Fruit fly (Drosophila melanogaster) whole organism, embryonic: ENCODE measurements around the gene CG14427.

Source experiments
- BtbVII ChIP-seq: fragments of 200-800 bp; sonication (Bioruptor generic); optimal IDR thresholded peaks from 3 replicates; lab custom pipeline; 2017; ENCODE audit warnings: missing biosample characterization, mild to moderate bottlenecking, missing genetic modification characterization
- CG10366 ChIP-seq: fragments of 200-800 bp; sonication (Bioruptor generic); IDR thresholded peaks from 2 replicates; pipeline ENCODE4 v1.3.6; 2022; ENCODE audit warnings: missing biosample characterization, missing genetic modification characterization
- CG11085 ChIP-seq: fragments of 200-800 bp; sonication (Bioruptor generic); IDR thresholded peaks from 2 replicates; pipeline ENCODE4 v1.3.6; 2022; ENCODE audit warnings: missing biosample characterization, missing genetic modification characterization
- CG1233 ChIP-seq: fragments of 200-800 bp; sonication (Bioruptor generic); optimal IDR thresholded peaks from 4 replicates; lab custom pipeline; 2018; ENCODE audit warnings: missing biosample characterization, mild to moderate bottlenecking, missing genetic modification characterization
- CG14710 ChIP-seq: fragments of 200-800 bp; sonication (Bioruptor generic); optimal IDR thresholded peaks from 3 replicates; lab custom pipeline; 2019; ENCODE audit warnings: missing biosample characterization, mild to moderate bottlenecking, missing genetic modification characterization, moderate library complexity
- CG14965 ChIP-seq: fragments of 200-800 bp; sonication (Bioruptor generic); optimal IDR thresholded peaks from 2 replicates; lab custom pipeline; 2016; ENCODE audit warnings: missing biosample characterization, missing genetic modification characterization, borderline replicate concordance
- CG15514 ChIP-seq: fragments of 200-800 bp; sonication (Bioruptor generic); optimal IDR thresholded peaks from 3 replicates; lab custom pipeline; 2017; ENCODE audit warnings: missing biosample characterization, missing genetic modification characterization, mild to moderate bottlenecking, moderate library complexity, missing genetic modification reagents
- CG16815 ChIP-seq: fragments of 200-800 bp; sonication (Bioruptor generic); optimal IDR thresholded peaks from 3 replicates; lab custom pipeline; 2017; ENCODE audit warnings: missing biosample characterization, mild to moderate bottlenecking, missing genetic modification characterization
- CG17186 ChIP-seq: fragments of 200-800 bp; sonication (Bioruptor generic); optimal IDR thresholded peaks from 3 replicates; lab custom pipeline; 2017; ENCODE audit warnings: missing biosample characterization, missing genetic modification reagents, missing genetic modification characterization
- CG17568 ChIP-seq: fragments of 200-800 bp; sonication (Bioruptor generic); optimal IDR thresholded peaks from 2 replicates; lab custom pipeline; 2018; ENCODE audit warnings: missing biosample characterization, mild to moderate bottlenecking, missing genetic modification characterization, moderate library complexity
- CG17829 ChIP-seq: fragments of 200-800 bp; optimal IDR thresholded peaks from 2 replicates; lab custom pipeline; 2019; ENCODE audit warnings: missing biosample characterization, mild to moderate bottlenecking, missing genetic modification characterization, moderate library complexity
- CG18619 ChIP-seq: fragments of 200-800 bp; sonication (Bioruptor generic); optimal IDR thresholded peaks from 3 replicates; lab custom pipeline; 2017; ENCODE audit warnings: missing biosample characterization, mild to moderate bottlenecking, missing genetic modification characterization
- CG2120 ChIP-seq: fragments of 200-800 bp; sonication (Bioruptor generic); optimal IDR thresholded peaks from 3 replicates; lab custom pipeline; 2016; ENCODE audit warnings: missing biosample characterization, missing genetic modification characterization
- CG3407 ChIP-seq: fragments of 200-800 bp; sonication (Bioruptor generic); optimal IDR thresholded peaks from 2 replicates; lab custom pipeline; 2018; ENCODE audit warnings: missing biosample characterization, mild to moderate bottlenecking, missing genetic modification characterization
- CG42726 ChIP-seq: fragments of 200-800 bp; sonication (Bioruptor generic); IDR thresholded peaks from 2 replicates; pipeline ENCODE4 v1.3.6; 2022; ENCODE audit warnings: missing biosample characterization, missing genetic modification characterization; ENCODE audit not compliant: partially characterized antibody
- CG4328 ChIP-seq: fragments of 200-800 bp; sonication (Bioruptor generic); optimal IDR thresholded peaks from 3 replicates; lab custom pipeline; 2017; ENCODE audit warnings: missing biosample characterization, missing genetic modification reagents, missing genetic modification characterization
- CG4404 ChIP-seq: fragments of 200-800 bp; sonication (Bioruptor generic); IDR thresholded peaks from 2 replicates; pipeline ENCODE4 v1.3.6; 2022; ENCODE audit warnings: missing biosample characterization, missing genetic modification characterization
- CG6175 ChIP-seq: fragments of 200-800 bp; sonication (Bioruptor generic); IDR thresholded peaks from 3 replicates; pipeline ENCODE4 v1.3.6; 2022; ENCODE audit warnings: missing biosample characterization, missing genetic modification characterization
- CG7839 ChIP-seq: fragments of 200-800 bp; sonication (Bioruptor generic); optimal IDR thresholded peaks from 3 replicates; lab custom pipeline; 2018; ENCODE audit warnings: missing biosample characterization, mild to moderate bottlenecking, missing genetic modification characterization, moderate library complexity
- CG8290 ChIP-seq, 3 experiments: fragments of 200-800 bp; sonication (Bioruptor generic); optimal IDR thresholded peaks; 2 replicates each; lab custom pipeline; 2016 to 2019; ENCODE audit warnings: missing biosample characterization in 3 of 3, missing genetic modification characterization in 3 of 3, mild to moderate bottlenecking in 2 of 3, moderate library complexity in 1 of 3
- CG8944 ChIP-seq: fragments of 200-800 bp; sonication (Bioruptor generic); optimal IDR thresholded peaks from 3 replicates; lab custom pipeline; 2016; ENCODE audit warnings: missing biosample characterization, missing genetic modification characterization
- CG9437 ChIP-seq: fragments of 200-800 bp; sonication (Bioruptor generic); optimal IDR thresholded peaks from 2 replicates; lab custom pipeline; 2018; ENCODE audit warnings: missing biosample characterization, mild to moderate bottlenecking, missing genetic modification characterization
- CG9797 ChIP-seq: fragments of 200-800 bp; sonication (Bioruptor generic); optimal IDR thresholded peaks from 3 replicates; lab custom pipeline; 2018; ENCODE audit warnings: missing biosample characterization, mild to moderate bottlenecking, missing genetic modification characterization
- CG9817 ChIP-seq: fragments of 200-800 bp; sonication (Bioruptor generic); optimal IDR thresholded peaks from 2 replicates; lab custom pipeline; 2018; ENCODE audit warnings: missing biosample characterization, mild to moderate bottlenecking, missing genetic modification characterization, moderate library complexity
- Chrac-16 ChIP-seq: fragments of 200-800 bp; sonication (Bioruptor generic); optimal IDR thresholded peaks from 3 replicates; lab custom pipeline; 2016; ENCODE audit warnings: missing biosample characterization, missing genetic modification characterization
- CrebB ChIP-seq: fragments of 200-800 bp; sonication (Bioruptor generic); optimal IDR thresholded peaks from 3 replicates; lab custom pipeline; 2018; ENCODE audit warnings: missing biosample characterization, mild to moderate bottlenecking, missing genetic modification characterization
- HHEX ChIP-seq: fragments of 200-800 bp; sonication (Bioruptor generic); optimal IDR thresholded peaks from 3 replicates; lab custom pipeline; 2017; ENCODE audit warnings: missing biosample characterization, mild to moderate bottlenecking, missing genetic modification characterization, missing genetic modification reagents
- HmgD ChIP-seq: fragments of 200-800 bp; sonication (Bioruptor generic); optimal IDR thresholded peaks from 3 replicates; lab custom pipeline; 2016; ENCODE audit warnings: missing biosample characterization, missing genetic modification characterization
- Vsx1 ChIP-seq: fragments of 200-800 bp; sonication (Bioruptor generic); optimal IDR thresholded peaks from 2 replicates; lab custom pipeline; 2017; ENCODE audit warnings: missing biosample characterization, mild to moderate bottlenecking, missing genetic modification characterization, missing genetic modification reagents
- bsh ChIP-seq, 2 experiments: fragments of 200-800 bp; sonication (Bioruptor generic); optimal IDR thresholded peaks; 2 replicates each; lab custom pipeline; 2017 to 2018; ENCODE audit warnings: mild to moderate bottlenecking in 2 of 2, missing biosample characterization in 2 of 2, missing genetic modification characterization in 2 of 2, moderate library complexity in 1 of 2
- btn ChIP-seq: fragments of 200-800 bp; sonication (Bioruptor generic); optimal IDR thresholded peaks from 2 replicates; lab custom pipeline; 2016; ENCODE audit warnings: missing biosample characterization, missing genetic modification characterization
- croc ChIP-seq: fragments of 200-800 bp; sonication (Bioruptor generic); conservative IDR thresholded peaks from 3 replicates; pipeline ENCODE4 v1.3.6; 2022; ENCODE audit warnings: missing biosample characterization, missing genetic modification characterization
- crol ChIP-seq: fragments of 200-800 bp; sonication (Bioruptor generic); IDR thresholded peaks from 2 replicates; pipeline ENCODE4 v1.3.6; 2022; ENCODE audit warnings: missing biosample characterization, missing genetic modification characterization
- dmrt11E ChIP-seq: fragments of 200-800 bp; sonication (Bioruptor generic); optimal IDR thresholded peaks from 3 replicates; lab custom pipeline; 2018; ENCODE audit warnings: missing biosample characterization, mild to moderate bottlenecking, missing genetic modification characterization, moderate library complexity
- dpn ChIP-seq, 2 experiments: fragments of 200-800 bp; sonication (Bioruptor generic); optimal IDR thresholded peaks; 3 replicates each; lab custom pipeline; 2016; ENCODE audit warnings: missing biosample characterization in 2 of 2, missing genetic modification characterization in 2 of 2
- dysf ChIP-seq: fragments of 200-800 bp; sonication (Bioruptor generic); IDR thresholded peaks from 3 replicates; pipeline ENCODE4 v1.3.6; 2022; ENCODE audit warnings: missing biosample characterization, missing genetic modification characterization
- fd96Cb ChIP-seq: fragments of 200-800 bp; sonication (Bioruptor generic); optimal IDR thresholded peaks from 2 replicates; lab custom pipeline; 2018; ENCODE audit warnings: missing biosample characterization, mild to moderate bottlenecking, missing genetic modification characterization, moderate library complexity
- fru ChIP-seq: fragments of >200 bp; optimal IDR thresholded peaks from 2 replicates; lab custom pipeline; 2017
- ftz-f1 ChIP-seq: fragments of 200-800 bp; sonication (Bioruptor generic); optimal IDR thresholded peaks from 2 replicates; lab custom pipeline; 2016; ENCODE audit warnings: missing biosample characterization, missing genetic modification characterization
- gro ChIP-seq: fragments of 200-800 bp; sonication (Bioruptor generic); optimal IDR thresholded peaks from 2 replicates; lab custom pipeline; 2016; ENCODE audit warnings: missing biosample characterization, missing genetic modification characterization
- her ChIP-seq: fragments of 200-800 bp; sonication (Bioruptor generic); optimal IDR thresholded peaks from 2 replicates; lab custom pipeline; 2016; ENCODE audit warnings: missing biosample characterization, missing genetic modification characterization
- pros ChIP-seq: fragments of 200-800 bp; sonication (Bioruptor generic); optimal IDR thresholded peaks from 3 replicates; lab custom pipeline; 2019; ENCODE audit warnings: missing biosample characterization, mild to moderate bottlenecking, missing genetic modification characterization, moderate library complexity
- repo ChIP-seq: fragments of 200-800 bp; sonication (Bioruptor generic); optimal IDR thresholded peaks from 2 replicates; lab custom pipeline; 2016; ENCODE audit warnings: missing biosample characterization, missing genetic modification characterization
- salm ChIP-seq: fragments of 200-800 bp; sonication (Bioruptor generic); optimal IDR thresholded peaks from 2 replicates; lab custom pipeline; 2018; ENCODE audit warnings: missing biosample characterization, mild to moderate bottlenecking, missing genetic modification characterization
- sc ChIP-seq, 3 experiments: fragments of >200 bp in 2 of 3; fragments of 200-800 bp in 1 of 3; sonication (Bioruptor generic) in 1 of 3; optimal IDR thresholded peaks; 2 replicates in 2 of 3; 3 replicates in 1 of 3; lab custom pipeline; 2017; ENCODE audit warnings: mild to moderate bottlenecking in 1 of 3, missing biosample characterization in 1 of 3, missing genetic modification characterization in 1 of 3, missing genetic modification reagents in 1 of 3
- ssp ChIP-seq: fragments of 200-800 bp; sonication (Bioruptor generic); IDR thresholded peaks from 2 replicates; pipeline ENCODE4 v1.3.6; 2022; ENCODE audit warnings: missing biosample characterization, missing genetic modification characterization
- trem ChIP-seq: fragments of 200-800 bp; optimal IDR thresholded peaks from 3 replicates; lab custom pipeline; 2019; ENCODE audit warnings: missing biosample characterization, mild to moderate bottlenecking, missing genetic modification characterization, moderate library complexity
- twi ChIP-seq: fragments of 200-800 bp; optimal IDR thresholded peaks from 2 replicates; lab custom pipeline; 2019; ENCODE audit warnings: missing biosample characterization, mild to moderate bottlenecking, missing genetic modification characterization, moderate library complexity
- wdn ChIP-seq: fragments of 200-800 bp; sonication (Bioruptor generic); IDR thresholded peaks from 2 replicates; pipeline ENCODE4 v1.3.6; 2022; ENCODE audit warnings: missing biosample characterization, missing genetic modification characterization

CG14427 gene

DNA sequence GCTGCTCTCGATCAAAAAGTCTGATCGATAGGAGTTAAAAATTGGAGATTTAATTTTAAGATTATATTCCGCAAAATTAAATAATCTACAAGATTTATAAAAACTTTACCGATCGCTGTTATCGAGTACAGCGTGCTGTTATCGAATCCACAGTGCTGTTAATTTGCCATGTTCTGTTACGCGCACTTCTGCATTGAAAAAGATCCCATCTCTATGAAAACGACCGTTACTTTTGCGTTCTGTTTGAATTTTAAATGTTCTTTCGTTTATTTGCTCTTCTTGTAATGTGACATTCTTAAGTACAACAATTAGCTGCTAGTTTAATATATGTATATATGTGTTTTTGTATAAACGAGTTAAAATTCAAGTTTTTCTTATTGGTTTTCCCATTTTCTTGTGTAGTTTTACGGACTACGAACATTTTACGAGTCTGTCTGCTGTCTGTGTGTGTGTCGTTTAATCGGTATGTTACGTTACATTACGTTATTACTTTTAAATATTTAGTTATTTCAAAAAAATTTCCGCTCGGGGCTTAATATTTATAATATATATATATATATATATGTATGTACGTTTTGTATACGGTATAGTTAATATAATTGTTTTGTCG is 34.0 kb downstream of the CG14427 start (continued):
- no peak for TF ChIP-seq ssp
- no peak for TF ChIP-seq btn (GFP tag; lab: Kevin White, UChicago)
- no peak for TF ChIP-seq dysf (GFP tag; lab: Robert Waterston, UW)
- no peak for TF ChIP-seq salm (tag; lab: Kevin White, UChicago)
- TF ChIP-seq repo (GFP tag; lab: Kevin White, UChicago), result no peak
- no peak for TF ChIP-seq CG8290 (GFP tag; optimal IDR thresholded peaks at IDR 0.05; lab: Kevin White, UChicago)
- no peak for TF ChIP-seq CG8290 (tag; optimal IDR thresholded peaks at IDR 0.05; lab: Kevin White, UChicago)
- no peak for TF ChIP-seq CG4404 (GFP tag; lab: Robert Waterston, UW)
- no peak for TF ChIP-seq Vsx1
- TF ChIP-seq CG3407, result no peak
- TF ChIP-seq croc, result no peak

dm6 chrX:7082407-7082806 is 42.0 kb downstream of the CG14427 start:
- TF ChIP-seq CG2120 (no peak), wdn (no peak), CG42726 (GFP tag; lab: Robert Waterston, UW) (0 out of 2 replicates have a peak, but pooled peaks have one; percentile 12), CG15514 (no peak), CG1233 (GFP tag; lab: Kevin White, UChicago) (no peak), CG9437 (GFP tag; lab: Kevin White, UChicago) (no peak), sc (optimal IDR thresholded peaks at IDR 0.05; lab: Kevin White, UChicago) (no peak), sc (GFP tag; optimal IDR thresholded peaks at IDR 0.05; lab: Kevin White, UChicago) (no peak), dmrt11E (tag; lab: Kevin White, UChicago) (no peak), HHEX (GFP tag; lab: Kevin White, UChicago) (no peak), ftz-f1 (GFP tag; lab: Kevin White, UChicago) (no peak), BtbVII (GFP tag; lab: Kevin White, UChicago) (no peak), dpn (GFP tag; optimal IDR thresholded peaks at IDR 0.05; lab: Kevin White, UChicago) (no peak), CG9797 (GFP tag; lab: Kevin White, UChicago) (no peak), CG10366 (no peak), CG14965 (GFP tag; lab: Kevin White, UChicago) (no peak), CG8944 (GFP tag; lab: Kevin White, UChicago) (no peak), fd96Cb (tag; lab: Kevin White, UChicago) (no peak), CrebB (tag; lab: Kevin White, UChicago) (no peak), CG9817 (tag; lab: Kevin White, UChicago) (no peak), crol (GFP tag; lab: Robert Waterston, UW) (no peak), CG17829 (no peak), gro (GFP tag; lab: Kevin White, UChicago) (no peak), CG7839 (tag; lab: Kevin White, UChicago) (no peak), twi (tag; lab: Kevin White, UChicago) (no peak), bsh (GFP tag; optimal IDR thresholded peaks at IDR 0.05; lab: Kevin White, UChicago) (no peak), CG11085 (GFP tag; lab: Robert Waterston, UW) (no peak), CG4328 (no peak), HmgD (GFP tag; lab: Kevin White, UChicago) (no peak), pros (GFP tag; lab: Kevin White, UChicago) (peak; percentile 92), CG16815 (GFP tag; lab: Kevin White, UChicago) (no peak), CG18619 (GFP tag; lab: Kevin White, UChicago) (no peak), trem (tag; lab: Kevin White, UChicago) (no peak), her (no peak), CG6175 (GFP tag; lab: Robert Waterston, UW) (no peak), dysf (GFP tag; lab: Robert Waterston, UW) (no peak), fru (lab: Kevin White, UChicago) (no peak), Chrac-16 (no peak), CG17568 (no peak), CG14710 (tag; lab: Kevin White, UChicago) (no peak), CG17186 (no peak)
